Fruit fly (Drosophila melanogaster): Measurements from ENCODE around the gene CG4607.

DNA sequence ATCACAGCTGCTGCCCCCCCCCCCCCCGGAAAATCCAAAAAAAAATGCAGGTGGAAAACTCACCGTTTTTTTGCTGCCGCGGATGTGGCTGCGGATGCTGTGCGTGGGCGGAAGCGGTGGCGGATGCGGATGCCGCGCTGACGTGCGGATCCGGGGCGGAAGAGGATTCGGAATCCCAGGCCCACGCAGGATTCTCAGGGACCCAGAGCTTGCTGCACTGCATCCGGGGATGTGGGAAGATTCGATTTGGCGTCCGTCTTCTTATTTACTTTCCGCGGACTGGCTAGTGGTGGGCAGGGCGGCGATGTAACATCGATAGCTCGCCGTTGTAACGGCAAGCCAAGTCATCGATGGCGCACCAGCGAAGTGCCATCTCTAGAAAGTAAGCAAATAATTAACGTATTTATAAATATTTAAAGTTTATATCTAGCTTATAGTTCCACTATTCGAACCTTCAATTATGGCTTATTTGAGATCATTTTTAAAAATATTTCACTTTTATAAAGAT, 32.9 kb downstream of the CG4607 start, which contains the start of gene CG4615:
- TF ChIP-seq rn (GFP tag; IDR thresholded peaks at IDR 0.05) (no peak), CG9948 (tag; optimal IDR thresholded peaks at IDR 0.05) (no peak), EcR (GFP tag; optimal IDR thresholded peaks at IDR 0.05) (no peak), CG14655 (GFP tag; optimal IDR thresholded peaks at IDR 0.05) (no peak), CG8159 (tag; optimal IDR thresholded peaks at IDR 0.05) (no peak), Snoo (tag; optimal IDR thresholded peaks at IDR 0.05) (no peak), fd96Ca (GFP tag; IDR thresholded peaks at IDR 0.05) (peak; percentile 8; the same call in 1 of the 3 replicates), CG10348 (GFP tag; IDR thresholded peaks at IDR 0.05) (no peak), Pif1A (GFP tag; optimal IDR thresholded peaks at IDR 0.05) (no peak), Ets98B (GFP tag; IDR thresholded peaks at IDR 0.05) (no peak), CG4496 (GFP tag; IDR thresholded peaks at IDR 0.05) (peak; percentile 56; the same call in 2 of the 3 replicates)

All from whole organism, pupa.